Fruit fly (Drosophila melanogaster): Measurements from ENCODE around the gene Atg101.

dm6 chrX:18830396-18830795 is 38.9 kb downstream of the Atg101 start, which contains the start of gene CG7101:
- TF ChIP-seq h (GFP tag; optimal IDR thresholded peaks at IDR 0.05) (no peak), rgr (GFP tag; optimal IDR thresholded peaks at IDR 0.05) (no peak), psq (GFP tag; optimal IDR thresholded peaks at IDR 0.05) (no peak), Dfd (GFP tag; optimal IDR thresholded peaks at IDR 0.05) (no peak), pan (optimal IDR thresholded peaks at IDR 0.05) (no peak), Sp1 (GFP tag; optimal IDR thresholded peaks at IDR 0.05) (no peak), br (GFP tag; optimal IDR thresholded peaks at IDR 0.05) (no peak), GATAd (GFP tag; optimal IDR thresholded peaks at IDR 0.05) (no peak), Hnf4 (GFP tag; optimal IDR thresholded peaks at IDR 0.05) (no peak)
